Fruit fly (Drosophila melanogaster): ENCODE measurements around the gene Sec71.
A peak's percentile ranks its signal among the peaks of the same experiment; 100 is the strongest.

The Sec71 gene

dm6 chr2L:13839744-13840151, 46.4 kb downstream of the Sec71 start (continued):
- TF ChIP-seq CG6765 (GFP tag; optimal IDR thresholded peaks at IDR 0.05) (peak; percentile 37), CG10366 (GFP tag; IDR thresholded peaks at IDR 0.05) (peak; percentile 84), CG17385 (GFP tag; optimal IDR thresholded peaks at IDR 0.05) (peak; percentile 76), E2f2 (GFP tag; IDR thresholded peaks at IDR 0.05) (peak; percentile 67), vvl (GFP tag; IDR thresholded peaks at IDR 0.05) (peak; percentile 71), ftz-f1 (GFP tag; optimal IDR thresholded peaks at IDR 0.05) (no peak), Hr39 (optimal IDR thresholded peaks at IDR 0.05) (no peak), CG43689 (GFP tag; IDR thresholded peaks at IDR 0.05) (peak; percentile 48; the same call in 1 of the 2 replicates), CG15514 (GFP tag; optimal IDR thresholded peaks at IDR 0.05) (peak; percentile 40), Mes4 (GFP tag; optimal IDR thresholded peaks at IDR 0.05) (peak; percentile 70), CG14667 (GFP tag; IDR thresholded peaks at IDR 0.05) (peak; percentile 33), CG1602 (GFP tag; optimal IDR thresholded peaks at IDR 0.05) (peak; percentile 82), dpn (GFP tag; optimal IDR thresholded peaks at IDR 0.05) (peak; percentile 81 to 83), disco-r (GFP tag; optimal IDR thresholded peaks at IDR 0.05) (peak; percentile 42), CG13287 (GFP tag; IDR thresholded peaks at IDR 0.05; ENCODE audit: partially characterized antibody) (no peak), Aef1 (GFP tag; IDR thresholded peaks at IDR 0.05) (peak; percentile 74), bigmax (GFP tag; optimal IDR thresholded peaks at IDR 0.05) (no peak), her (GFP tag; optimal IDR thresholded peaks at IDR 0.05) (peak; percentile 53), NC2α (GFP tag; optimal IDR thresholded peaks at IDR 0.05) (peak; percentile 61), CrebB (tag; optimal IDR thresholded peaks at IDR 0.05) (no peak), peb (GFP tag; IDR thresholded peaks at IDR 0.05) (peak; percentile 62; the same call in 1 of the 2 replicates), bsh (GFP tag; optimal IDR thresholded peaks at IDR 0.05) (peak; percentile 79 to 93), CG8359 (GFP tag; optimal IDR thresholded peaks at IDR 0.05; ENCODE audit: borderline replicate concordance) (peak; percentile 60), CG7745 (tag; optimal IDR thresholded peaks at IDR 0.05) (no peak), rib (GFP tag; IDR thresholded peaks at IDR 0.05) (0 out of 2 replicates have a peak, but pooled peaks have one; percentile 36), CG17612 (GFP tag; IDR thresholded peaks at IDR 0.05) (peak; percentile 37; the same call in 1 of the 2 replicates), CG1233 (GFP tag; optimal IDR thresholded peaks at IDR 0.05) (peak; percentile 36), Hsf (GFP tag; optimal IDR thresholded peaks at IDR 0.05) (peak; percentile 92), tll (GFP tag; optimal IDR thresholded peaks at IDR 0.05) (no peak), CG32772 (GFP tag; IDR thresholded peaks at IDR 0.05) (peak; percentile 59), Bgb (GFP tag; IDR thresholded peaks at IDR 0.05; ENCODE audit: partially characterized antibody) (no peak), dmrt99B (tag; optimal IDR thresholded peaks at IDR 0.05) (peak; percentile 89), CG1792 (GFP tag; optimal IDR thresholded peaks at IDR 0.05) (peak; percentile 73), CG10209 (GFP tag; optimal IDR thresholded peaks at IDR 0.05) (peak; percentile 80), Elba2 (GFP tag; optimal IDR thresholded peaks at IDR 0.05) (no peak), tio (GFP tag; optimal IDR thresholded peaks at IDR 0.05) (peak; percentile 69), Blimp-1 (GFP tag; optimal IDR thresholded peaks at IDR 0.05) (peak; percentile 82), YL-1 (GFP tag; optimal IDR thresholded peaks at IDR 0.05) (peak; percentile 41), Abd-B (GFP tag; optimal IDR thresholded peaks at IDR 0.05) (peak; percentile 88), CG6813 (GFP tag; optimal IDR thresholded peaks at IDR 0.05) (peak; percentile 37), CG9797 (GFP tag; optimal IDR thresholded peaks at IDR 0.05) (no peak), dimm (GFP tag; IDR thresholded peaks at IDR 0.05) (peak; percentile 52; the same call in 1 of the 2 replicates), hth (optimal IDR thresholded peaks at IDR 0.05) (no peak), CG9876 (GFP tag; optimal IDR thresholded peaks at IDR 0.05) (no peak), CG3281 (GFP tag; optimal IDR thresholded peaks at IDR 0.05) (peak; percentile 79), usp (GFP tag; optimal IDR thresholded peaks at IDR 0.05) (no peak), mld (GFP tag; IDR thresholded peaks at IDR 0.05; ENCODE audit: partially characterized antibody) (no peak), Max (GFP tag; optimal IDR thresholded peaks at IDR 0.05) (peak; percentile 91), Atf3 (GFP tag; optimal IDR thresholded peaks at IDR 0.05) (peak; percentile 4), Adf1 (GFP tag; IDR thresholded peaks at IDR 0.05) (peak; percentile 42), dati (GFP tag; IDR thresholded peaks at IDR 0.05) (no peak)

Measured in whole organism, embryonic.